Worm (Caenorhabditis elegans): ENCODE results near the gene Y54G11A.3.

- TF ChIP-seq nhr-237 (tag; optimal IDR thresholded peaks at IDR 0.05) (peak; percentile 47), skn-1 (tag; optimal IDR thresholded peaks at IDR 0.05) (no peak), snpc-1.2 (GFP tag; IDR thresholded peaks at IDR 0.05) (0 out of 2 replicates have a peak, but pooled peaks have one; percentile 49), ZK546.5 (tag; optimal IDR thresholded peaks at IDR 0.05) (peak in 1 of 2 experiments; percentile 37), nhr-42 (GFP tag; IDR thresholded peaks at IDR 0.05) (peak; percentile 92), zag-1 (tag; optimal IDR thresholded peaks at IDR 0.05) (no peak), lin-15B (tag; optimal IDR thresholded peaks at IDR 0.05) (peak; percentile 19), pha-4 (GFP tag; IDR thresholded peaks at IDR 0.05) (peak; percentile 91), pha-4 (tag; optimal IDR thresholded peaks at IDR 0.05) (peak; percentile 26), D1046.2 (GFP tag; IDR thresholded peaks at IDR 0.05) (0 out of 2 replicates have a peak, but pooled peaks have one; percentile 13), fkh-10 (GFP tag; optimal IDR thresholded peaks at IDR 0.05) (peak; percentile 47), Y105C5A.15 (GFP tag; IDR thresholded peaks at IDR 0.05) (peak; percentile 85), ztf-11 (tag; optimal IDR thresholded peaks at IDR 0.05) (no peak), saeg-2 (GFP tag; IDR thresholded peaks at IDR 0.05) (0 out of 2 replicates have a peak, but pooled peaks have one; percentile 40)
Observed at ce11 chrII:14251400-14251940, 25.0 kb upstream of the Y54G11A.3 start.
